Fruit fly (Drosophila melanogaster) whole organism, adult: ENCODE results near the gene Nrx-1.

Experiments used
- CG11617 ChIP-seq: fragments of 200-800 bp; sonication (Bioruptor generic); optimal IDR thresholded peaks from 2 replicates; lab custom pipeline; 2017; ENCODE audit warnings: mild to moderate bottlenecking, missing biosample characterization, missing genetic modification reagents, missing genetic modification characterization
- CG12768 ChIP-seq: fragments of 200-800 bp; sonication (Bioruptor generic); optimal IDR thresholded peaks from 2 replicates; lab custom pipeline; 2017; ENCODE audit warnings: missing biosample characterization, missing genetic modification characterization, mild to moderate bottlenecking, moderate library complexity, missing genetic modification reagents
- CG14711 ChIP-seq: fragments of 200-800 bp; sonication (Bioruptor generic); optimal IDR thresholded peaks from 2 replicates; lab custom pipeline; 2018; ENCODE audit warnings: missing biosample characterization, mild to moderate bottlenecking, missing genetic modification characterization, moderate library complexity
- CG1620 ChIP-seq: fragments of 200-800 bp; sonication (Bioruptor generic); optimal IDR thresholded peaks from 2 replicates; lab custom pipeline; 2016; ENCODE audit warnings: missing biosample characterization, missing genetic modification characterization
- CG33017 ChIP-seq: fragments of 200-800 bp; sonication (Bioruptor generic); optimal IDR thresholded peaks from 2 replicates; lab custom pipeline; 2018; ENCODE audit warnings: missing biosample characterization, mild to moderate bottlenecking, missing genetic modification characterization, moderate library complexity
- CG5204 ChIP-seq: fragments of 200-800 bp; sonication (Bioruptor generic); optimal IDR thresholded peaks from 2 replicates; lab custom pipeline; 2016; ENCODE audit warnings: missing biosample characterization, missing genetic modification characterization
- CG7045 ChIP-seq: fragments of 200-800 bp; sonication (Bioruptor generic); optimal IDR thresholded peaks from 2 replicates; lab custom pipeline; 2017; ENCODE audit warnings: missing biosample characterization, mild to moderate bottlenecking, missing genetic modification characterization
- CG7101 ChIP-seq: fragments of 200-800 bp; sonication (Bioruptor generic); optimal IDR thresholded peaks from 2 replicates; lab custom pipeline; 2018; ENCODE audit warnings: missing biosample characterization, mild to moderate bottlenecking, missing genetic modification characterization, moderate library complexity
- Clk ChIP-seq: fragments of 200-800 bp; sonication (Bioruptor generic); optimal IDR thresholded peaks from 2 replicates; lab custom pipeline; 2017; ENCODE audit warnings: missing biosample characterization, missing genetic modification characterization
- Crg-1 ChIP-seq: fragments of 200-800 bp; sonication (Bioruptor generic); optimal IDR thresholded peaks from 2 replicates; lab custom pipeline; 2016; ENCODE audit warnings: missing biosample characterization, missing genetic modification characterization
- Hr96 ChIP-seq: fragments of 200-800 bp; sonication (Bioruptor generic); optimal IDR thresholded peaks from 2 replicates; lab custom pipeline; 2016; ENCODE audit warnings: missing biosample characterization, missing genetic modification characterization
- Mnt ChIP-seq: fragments of 200-800 bp; sonication (Bioruptor generic); optimal IDR thresholded peaks from 2 replicates; lab custom pipeline; 2016; ENCODE audit warnings: missing biosample characterization, mild to moderate bottlenecking, missing genetic modification characterization
- bab1 ChIP-seq: fragments of 200-800 bp; sonication (Bioruptor generic); optimal IDR thresholded peaks from 3 replicates; lab custom pipeline; 2019; ENCODE audit warnings: missing biosample characterization, mild to moderate bottlenecking, missing genetic modification characterization, moderate library complexity
- cic ChIP-seq: fragments of 200-800 bp; sonication (Bioruptor generic); optimal IDR thresholded peaks from 2 replicates; lab custom pipeline; 2017; ENCODE audit warnings: missing biosample characterization, mild to moderate bottlenecking, missing genetic modification characterization, moderate library complexity
- cnc ChIP-seq, 2 experiments: fragments of >200 bp; optimal IDR thresholded peaks; 2 replicates each; lab custom pipeline; 2017
- kay ChIP-seq: fragments of 200-800 bp; sonication (Bioruptor generic); peaks from one replicate; lab custom pipeline; 2016; ENCODE audit warnings: missing biosample characterization, missing genetic modification characterization, borderline replicate concordance
- ovo ChIP-seq: fragments of 200-800 bp; sonication (Bioruptor generic); optimal IDR thresholded peaks from 2 replicates; lab custom pipeline; 2016; ENCODE audit warnings: missing biosample characterization, missing genetic modification characterization
- pad ChIP-seq: fragments of 200-800 bp; sonication (Bioruptor generic); optimal IDR thresholded peaks from 3 replicates; lab custom pipeline; 2017; ENCODE audit warnings: missing biosample characterization, missing genetic modification characterization, mild to moderate bottlenecking, moderate library complexity, missing genetic modification reagents
- tj ChIP-seq: fragments of 200-800 bp; sonication (Bioruptor generic); optimal IDR thresholded peaks from 3 replicates; lab custom pipeline; 2017; ENCODE audit warnings: missing biosample characterization, mild to moderate bottlenecking, missing genetic modification characterization, moderate library complexity
- toe ChIP-seq: fragments of 200-800 bp; sonication (Bioruptor generic); optimal IDR thresholded peaks from 2 replicates; lab custom pipeline; 2016; ENCODE audit warnings: missing biosample characterization, missing genetic modification characterization

Nrx-1 gene

DNA sequence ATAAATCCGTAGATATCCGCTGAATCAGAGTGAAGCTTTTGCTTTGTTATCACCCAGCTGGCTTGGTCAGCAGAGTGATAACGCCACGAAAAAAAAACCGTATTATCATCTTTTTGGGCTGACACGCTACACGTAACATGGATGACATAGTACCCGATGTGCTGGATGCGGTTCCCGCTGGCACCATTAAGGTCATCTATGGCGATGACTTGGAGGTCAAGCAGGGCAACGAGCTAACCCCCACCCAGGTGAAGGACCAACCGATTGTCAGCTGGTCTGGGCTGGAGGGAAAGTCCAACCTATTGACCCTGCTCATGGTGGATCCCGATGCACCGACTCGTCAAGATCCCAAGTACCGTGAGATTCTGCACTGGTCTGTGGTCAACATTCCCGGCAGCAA lies 3.2 kb upstream of the Nrx-1 start:
- TF ChIP-seq CG7101 (tag; lab: Kevin White, UChicago) = no peak
- TF ChIP-seq CG7045 = no peak
- no peak for TF ChIP-seq cic (GFP tag; lab: Kevin White, UChicago)
- TF ChIP-seq bab1 (GFP tag; lab: Kevin White, UChicago) = no peak
- no peak for TF ChIP-seq CG1620
- TF ChIP-seq tj = peak; percentile 37
- TF ChIP-seq Clk = no peak
- no peak for TF ChIP-seq CG14711 (tag; lab: Kevin White, UChicago)
- TF ChIP-seq ovo = no peak

DNA sequence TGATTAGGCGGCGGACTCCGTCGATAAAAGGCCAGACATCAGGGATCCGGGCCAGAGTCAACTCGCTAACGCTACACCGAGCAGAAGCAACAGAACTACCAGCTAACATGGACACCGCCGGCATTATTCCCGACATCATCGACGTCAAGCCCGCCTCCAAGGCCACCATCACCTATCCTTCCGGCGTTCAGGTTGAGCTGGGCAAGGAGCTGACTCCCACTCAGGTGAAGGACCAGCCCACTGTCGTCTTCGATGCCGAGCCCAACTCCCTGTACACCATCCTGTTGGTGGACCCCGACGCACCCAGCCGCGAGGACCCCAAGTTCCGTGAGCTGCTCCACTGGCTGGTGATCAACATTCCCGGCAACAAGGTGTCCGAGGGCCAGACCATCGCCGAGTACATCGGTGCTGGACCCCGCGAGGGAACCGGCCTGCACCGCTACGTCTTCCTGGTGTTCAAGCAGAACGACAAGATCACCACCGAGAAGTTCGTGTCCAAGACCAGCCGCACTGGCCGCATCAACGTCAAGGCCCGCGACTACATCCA lies 2.3 kb upstream of the Nrx-1 start, which contains the start of gene Pebp1:
Pebp1 (plus strand) TSS at position 51 of the 547 bp plus-strand sequence.
- TF ChIP-seq CG14711 (tag; lab: Kevin White, UChicago) (no peak), bab1 (GFP tag; lab: Kevin White, UChicago) (no peak), ovo (no peak), CG7101 (tag; lab: Kevin White, UChicago) (no peak), Crg-1 (GFP tag; lab: Kevin White, UChicago) (no peak), CG5204 (GFP tag; lab: Kevin White, UChicago) (no peak), CG7045 (no peak), Hr96 (GFP tag; lab: Kevin White, UChicago) (no peak), Clk (no peak), tj (no peak), cic (GFP tag; lab: Kevin White, UChicago) (no peak), CG11617 (no peak), Mnt (GFP tag; lab: Kevin White, UChicago) (no peak), toe (no peak), kay (no peak), cnc (optimal IDR thresholded peaks at IDR 0.05; lab: Kevin White, UChicago) (no peak)

DNA sequence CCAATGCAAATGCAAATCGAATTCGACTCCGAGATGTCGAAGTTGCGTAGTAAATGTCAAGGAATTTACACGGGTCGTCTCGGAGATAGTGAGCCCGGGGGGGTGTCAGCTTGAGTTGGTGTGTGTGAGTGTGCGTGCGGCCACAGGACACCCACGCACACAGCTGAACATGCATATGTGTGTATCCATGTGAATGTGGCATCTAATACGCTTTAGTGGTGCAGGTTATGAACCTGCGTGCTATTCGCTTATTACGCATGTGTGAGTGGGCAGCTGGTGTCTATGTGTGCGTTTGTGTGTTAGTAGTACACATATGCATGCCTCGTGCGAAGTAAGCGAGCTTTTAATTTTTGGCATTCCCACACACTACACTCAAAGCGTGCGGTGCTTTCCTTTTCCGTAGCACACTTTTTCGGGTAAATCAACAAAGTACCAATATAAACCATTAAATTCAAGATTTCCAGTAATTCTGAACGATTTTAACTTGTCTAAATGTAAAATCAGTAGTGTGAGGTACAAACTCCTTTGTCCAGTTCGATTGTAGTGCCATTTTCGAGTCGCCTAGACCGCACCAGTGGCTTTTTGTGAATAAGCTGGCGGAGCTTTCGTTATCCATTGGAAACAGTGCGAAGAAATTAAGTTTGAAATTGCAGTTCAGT lies 646 bp downstream of the Nrx-1 start:
- TF ChIP-seq CG1620 (no peak), Crg-1 (GFP tag; lab: Kevin White, UChicago) (no peak), toe (peak; percentile 56), pad (peak; percentile 9), cic (GFP tag; lab: Kevin White, UChicago) (peak; percentile 55), cnc (optimal IDR thresholded peaks at IDR 0.05; lab: Kevin White, UChicago) (no peak), CG33017 (tag; lab: Kevin White, UChicago) (peak; percentile 86), kay (no peak), CG5204 (GFP tag; lab: Kevin White, UChicago) (no peak), bab1 (GFP tag; lab: Kevin White, UChicago) (no peak), CG12768 (GFP tag; lab: Kevin White, UChicago) (peak; percentile 84), CG7045 (peak; percentile 77), CG11617 (peak; percentile 0), CG7101 (tag; lab: Kevin White, UChicago) (peak; percentile 81), CG14711 (tag; lab: Kevin White, UChicago) (peak; percentile 63), Hr96 (GFP tag; lab: Kevin White, UChicago) (peak; percentile 78), Clk (peak; percentile 66), Mnt (GFP tag; lab: Kevin White, UChicago) (peak; percentile 65), tj (no peak)

DNA sequence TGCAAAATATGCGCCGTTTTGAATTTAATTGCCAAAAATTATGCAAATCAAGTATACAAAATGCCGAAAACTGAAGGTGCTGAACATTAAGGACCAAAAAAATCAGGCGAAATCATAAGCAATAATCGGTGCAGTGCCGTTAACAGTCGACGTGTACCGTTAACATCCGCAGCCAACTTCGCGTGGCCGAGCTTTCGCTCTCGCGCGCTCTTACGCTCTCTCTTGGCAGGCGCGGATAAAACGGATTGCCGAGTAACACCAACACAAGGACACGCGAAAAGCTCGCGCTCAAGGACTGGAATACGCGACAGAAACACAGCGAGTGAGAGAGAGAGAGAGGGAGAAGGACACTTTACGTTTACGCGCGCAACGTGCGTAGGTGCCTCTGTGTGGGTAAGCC lies 1.8 kb downstream of the Nrx-1 start:
- TF ChIP-seq cic (GFP tag; lab: Kevin White, UChicago) = peak; percentile 61
- no peak for TF ChIP-seq CG5204 (GFP tag; lab: Kevin White, UChicago)
- no peak for TF ChIP-seq CG1620

DNA sequence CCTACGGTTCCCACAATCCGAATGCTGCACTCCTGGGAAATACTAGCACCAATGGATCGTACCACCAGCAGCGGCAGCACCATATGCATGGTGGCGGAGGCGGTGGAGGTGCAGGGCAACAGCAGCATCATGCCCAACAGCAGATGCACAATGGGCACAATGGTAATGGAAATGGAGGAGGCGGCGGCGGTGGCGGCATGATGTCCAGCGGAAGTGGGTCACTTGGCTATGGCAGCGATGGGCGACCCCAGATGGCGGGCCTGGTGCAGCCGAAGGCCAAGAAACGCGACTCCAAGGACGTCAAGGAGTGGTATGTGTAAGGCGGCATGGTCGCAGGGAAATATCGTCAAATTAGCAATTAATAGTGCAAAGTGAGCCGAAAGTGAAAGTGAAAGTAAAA lies 15.2 kb downstream of the Nrx-1 start:
- TF ChIP-seq toe (no peak), Crg-1 (GFP tag; lab: Kevin White, UChicago) (no peak), CG33017 (tag; lab: Kevin White, UChicago) (no peak), kay (no peak), CG14711 (tag; lab: Kevin White, UChicago) (no peak), CG7101 (tag; lab: Kevin White, UChicago) (no peak), Mnt (GFP tag; lab: Kevin White, UChicago) (no peak), Hr96 (GFP tag; lab: Kevin White, UChicago) (no peak)

DNA sequence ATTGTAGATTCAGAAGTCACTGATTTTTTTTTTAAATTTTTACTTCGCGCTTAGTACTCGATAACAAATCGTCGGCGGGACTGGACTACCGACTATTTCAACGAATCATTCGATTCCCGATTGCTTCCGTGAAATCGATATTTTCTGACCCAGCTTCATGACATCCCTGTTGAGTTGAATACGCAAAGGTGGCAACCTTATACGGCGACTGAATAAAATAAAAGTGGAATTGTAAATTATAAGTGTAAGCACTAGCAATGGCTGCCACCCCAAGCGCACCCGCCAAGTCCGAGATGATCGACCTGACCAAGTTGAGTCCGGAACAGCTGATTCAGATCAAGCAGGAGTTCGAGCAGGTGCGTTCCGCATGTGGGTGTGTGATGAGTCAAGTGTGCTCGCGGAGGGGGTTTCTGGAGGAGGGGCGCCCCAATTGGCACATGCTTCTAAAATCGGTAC lies 18.8 kb downstream of the Nrx-1 start, which contains the start of gene Pfdn5:
Pfdn5 (plus strand) TSS at position 3 of the 456 bp plus-strand sequence.
- TF ChIP-seq kay (peak; percentile 94), ovo (no peak), Mnt (GFP tag; lab: Kevin White, UChicago) (peak; percentile 94), CG14711 (tag; lab: Kevin White, UChicago) (peak; percentile 67), Hr96 (GFP tag; lab: Kevin White, UChicago) (no peak), pad (peak; percentile 18), bab1 (GFP tag; lab: Kevin White, UChicago) (peak; percentile 63)

DNA sequence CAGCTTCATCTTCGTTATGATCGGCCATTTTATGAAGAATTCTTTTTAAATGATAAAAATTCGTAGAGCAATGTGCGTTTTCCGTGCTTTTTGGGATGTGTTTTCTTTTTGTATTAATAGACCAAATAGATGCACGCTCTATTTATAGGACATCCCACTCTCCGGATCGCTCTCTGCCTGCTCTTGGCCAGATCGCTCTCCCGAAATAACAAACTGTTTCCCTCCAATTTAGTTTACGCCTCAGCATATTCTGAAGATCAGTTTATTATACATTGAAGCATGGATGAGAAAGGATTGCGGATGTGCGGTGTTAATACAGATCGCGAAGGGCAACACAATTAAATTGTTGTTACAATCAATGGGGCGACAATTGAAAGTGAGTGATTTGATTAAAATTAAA lies 20.5 kb downstream of the Nrx-1 start, which contains the start of gene CG5376:
CG5376 (minus strand) TSS at position 101 of the 400 bp plus-strand sequence.
- no peak for TF ChIP-seq CG12768 (GFP tag; lab: Kevin White, UChicago)
- TF ChIP-seq Clk = no peak
- TF ChIP-seq bab1 (GFP tag; lab: Kevin White, UChicago) = no peak
- no peak for TF ChIP-seq kay
- no peak for TF ChIP-seq cic (GFP tag; lab: Kevin White, UChicago)
- TF ChIP-seq Crg-1 (GFP tag; lab: Kevin White, UChicago) = no peak
- no peak for TF ChIP-seq CG7101 (tag; lab: Kevin White, UChicago)
- TF ChIP-seq CG7045 = no peak
